Worm (Caenorhabditis elegans): Measurements from ENCODE around the gene R07B7.2.

R07B7.2 gene

DNA sequence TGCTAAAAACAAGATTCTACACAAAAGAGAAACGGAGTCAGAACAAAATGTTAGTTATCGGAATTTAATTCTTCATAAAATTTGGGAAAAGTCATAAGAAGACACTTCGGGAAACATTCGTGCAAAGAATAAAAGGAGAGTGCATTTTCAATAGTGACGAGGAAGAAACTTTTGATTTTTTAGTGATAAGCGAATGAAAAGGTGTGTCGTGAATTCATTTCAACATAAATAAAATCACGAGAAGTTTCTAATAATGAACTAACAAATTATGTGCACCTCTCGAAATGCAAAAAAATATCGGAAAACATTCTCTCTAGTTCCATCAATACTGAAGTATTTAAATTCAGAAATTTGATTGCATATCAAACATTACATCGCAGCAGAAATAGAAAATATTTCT, 16.4 kb upstream of the R07B7.2 start:
- no peak for TF ChIP-seq nfya-2 (GFP tag; IDR thresholded peaks at IDR 0.05)
- peak; percentile 75 for TF ChIP-seq nhr-80 (tag; optimal IDR thresholded peaks at IDR 0.05)
- peak; percentile 37 for TF ChIP-seq F23B12.7 (tag; optimal IDR thresholded peaks at IDR 0.05; ENCODE audit: insufficient read depth)

- no peak for TF ChIP-seq hsf-1 (GFP tag; IDR thresholded peaks at IDR 0.05)
- TF ChIP-seq hrde-1 (tag; optimal IDR thresholded peaks at IDR 0.05; ENCODE audit: borderline replicate concordance) = no peak
- no peak for TF ChIP-seq Y79H2A.3 (GFP tag; conservative IDR thresholded peaks at IDR 0.05)
- no peak for TF ChIP-seq efl-1 (GFP tag; optimal IDR thresholded peaks at IDR 0.05)
- no peak for TF ChIP-seq nhr-120 (GFP tag; IDR thresholded peaks at IDR 0.05)
- no peak for TF ChIP-seq snpc-1.3 (tag; optimal IDR thresholded peaks at IDR 0.05; ENCODE audit: insufficient read depth)
- TF ChIP-seq ceh-40 (GFP tag; IDR thresholded peaks at IDR 0.05) = no peak
- no peak for TF ChIP-seq Y53G8AR.9 (GFP tag; conservative IDR thresholded peaks at IDR 0.05)
- no peak for TF ChIP-seq sdz-38 (tag; optimal IDR thresholded peaks at IDR 0.05)
- TF ChIP-seq Y56A3A.18 (GFP tag; IDR thresholded peaks at IDR 0.05) = no peak
- TF ChIP-seq nfyb-1 (GFP tag; IDR thresholded peaks at IDR 0.05) = no peak
- TF ChIP-seq hmg-20 (GFP tag; IDR thresholded peaks at IDR 0.05) = no peak
- TF ChIP-seq snpc-3.4 (tag; optimal IDR thresholded peaks at IDR 0.05) = no peak
- no peak for TF ChIP-seq cebp-1 (GFP tag; IDR thresholded peaks at IDR 0.05)
- no peak for TF ChIP-seq cebp-1 (tag; optimal IDR thresholded peaks at IDR 0.05)
- no peak for TF ChIP-seq B0035.1 (tag; optimal IDR thresholded peaks at IDR 0.05)
These were observed 15.3 kb upstream of the R07B7.2 start, which contains the start of gene R07B7.6 for ce11 chrV:12074886-12075285. TSS of gene R07B7.6 (minus strand) at chrV:12074986.

DNA sequence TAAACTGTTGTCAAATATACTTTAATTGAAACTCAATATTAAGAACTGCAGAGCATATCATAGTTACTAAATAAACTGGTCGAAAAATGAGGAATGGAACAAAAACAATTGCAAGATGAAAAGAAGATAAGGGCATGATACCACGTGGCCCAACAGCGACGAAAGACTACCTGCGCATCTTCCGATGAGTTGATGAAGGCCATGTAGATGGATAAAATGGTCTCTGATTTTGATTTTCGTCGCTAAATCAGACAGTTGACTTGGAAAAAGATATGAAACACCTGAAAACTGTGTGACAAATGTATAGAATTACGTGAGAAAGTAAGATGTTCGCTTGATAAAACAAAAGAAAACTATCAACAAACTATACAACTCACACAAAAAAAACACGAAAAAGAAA, 11.9 kb upstream of the R07B7.2 start:
- TF ChIP-seq ztf-28 (GFP tag; IDR thresholded peaks at IDR 0.05) = no peak
- TF ChIP-seq F33H1.4 (GFP tag; IDR thresholded peaks at IDR 0.05) = no peak
- TF ChIP-seq nfyb-1 (GFP tag; IDR thresholded peaks at IDR 0.05) = no peak
- TF ChIP-seq F37B4.10 (GFP tag; IDR thresholded peaks at IDR 0.05) = no peak
- no peak for TF ChIP-seq nhr-27 (tag; optimal IDR thresholded peaks at IDR 0.05)
- no peak for TF ChIP-seq ztf-6 (GFP tag; IDR thresholded peaks at IDR 0.05)
- TF ChIP-seq Y53F4B.3 (GFP tag; IDR thresholded peaks at IDR 0.05) = no peak
- no peak for TF ChIP-seq ccch-3 (GFP tag; optimal IDR thresholded peaks at IDR 0.05)
- TF ChIP-seq zim-3 (tag; optimal IDR thresholded peaks at IDR 0.05) = no peak
- TF ChIP-seq lin-40 (tag; optimal IDR thresholded peaks at IDR 0.05) = no peak

ce11 chrV:12070419-12070818, 10.9 kb upstream of the R07B7.2 start, which contains the start of gene kmo-1:
TSS of gene kmo-1 (minus strand) at chrV:12070519.
- TF ChIP-seq B0336.3 (GFP tag; IDR thresholded peaks at IDR 0.05) (no peak), xnd-1 (tag; optimal IDR thresholded peaks at IDR 0.05) (no peak), unc-130 (GFP tag; optimal IDR thresholded peaks at IDR 0.05) (no peak), egrh-3 (GFP tag; IDR thresholded peaks at IDR 0.05) (no peak), dpff-1 (tag; optimal IDR thresholded peaks at IDR 0.05) (no peak), ets-4 (GFP tag; optimal IDR thresholded peaks at IDR 0.05) (no peak), snpc-1.3 (tag; optimal IDR thresholded peaks at IDR 0.05; ENCODE audit: insufficient read depth) (no peak), K11D2.4 (GFP tag; IDR thresholded peaks at IDR 0.05) (no peak), ztf-28 (GFP tag; IDR thresholded peaks at IDR 0.05) (no peak), ztf-22 (GFP tag; optimal IDR thresholded peaks at IDR 0.05) (no peak), athp-1 (tag; optimal IDR thresholded peaks at IDR 0.05) (no peak), Y56A3A.18 (GFP tag; IDR thresholded peaks at IDR 0.05) (no peak), sptf-2 (GFP tag; optimal IDR thresholded peaks at IDR 0.05) (no peak), T07F8.4 (tag; optimal IDR thresholded peaks at IDR 0.05) (no peak), madf-10 (tag; optimal IDR thresholded peaks at IDR 0.05) (no peak), zim-3 (tag; optimal IDR thresholded peaks at IDR 0.05) (no peak), somi-1 (GFP tag; optimal IDR thresholded peaks at IDR 0.05) (no peak), F57A8.1 (GFP tag; optimal IDR thresholded peaks at IDR 0.05) (no peak), ztf-26 (tag; optimal IDR thresholded peaks at IDR 0.05) (no peak)
